Worm (Caenorhabditis elegans): Measurements from ENCODE around the gene H24K24.2.

The H24K24.2 gene

ce11 chrV:904232-904983, 13.2 kb upstream of the H24K24.2 start, which contains the start of gene trm-2A (continued):
- TF ChIP-seq dve-1 (tag; optimal IDR thresholded peaks at IDR 0.05; ENCODE audit: insufficient read depth) (peak; percentile 60), daf-16 (GFP tag; optimal IDR thresholded peaks at IDR 0.05) (no peak), daf-16 (tag; optimal IDR thresholded peaks at IDR 0.05) (peak; percentile 43), gei-8 (GFP tag; optimal IDR thresholded peaks at IDR 0.05) (no peak), R02D3.7 (tag; optimal IDR thresholded peaks at IDR 0.05) (no peak), ceh-62 (tag; optimal IDR thresholded peaks at IDR 0.05) (no peak), hif-1 (tag; optimal IDR thresholded peaks at IDR 0.05) (peak in 1 of 2 experiments; percentile 47), ZK546.5 (tag; optimal IDR thresholded peaks at IDR 0.05) (no peak), unc-62 (GFP tag; optimal IDR thresholded peaks at IDR 0.05 in 1 of 2) (no peak), unc-62 (tag; optimal IDR thresholded peaks at IDR 0.05) (no peak), nhr-42 (GFP tag; IDR thresholded peaks at IDR 0.05) (no peak), nhr-237 (tag; optimal IDR thresholded peaks at IDR 0.05) (no peak), fkh-10 (GFP tag; optimal IDR thresholded peaks at IDR 0.05) (no peak), mdl-1 (tag; optimal IDR thresholded peaks at IDR 0.05) (peak in 1 of 2 experiments; percentile 17), F26F4.8 (GFP tag; conservative IDR thresholded peaks at IDR 0.05) (no peak), nhr-77 (tag; optimal IDR thresholded peaks at IDR 0.05) (peak; percentile 44), zfp-3 (GFP tag; conservative IDR thresholded peaks at IDR 0.05) (no peak), mdt-29 (GFP tag; IDR thresholded peaks at IDR 0.05) (no peak), dmd-6 (GFP tag; IDR thresholded peaks at IDR 0.05) (peak; percentile 43; the same call in 1 of the 2 replicates), duxl-1 (tag; optimal IDR thresholded peaks at IDR 0.05; ENCODE audit: poor library complexity) (peak; percentile 49), zip-11 (GFP tag; IDR thresholded peaks at IDR 0.05) (no peak), F44E2.7 (GFP tag; IDR thresholded peaks at IDR 0.05) (0 out of 2 replicates have a peak, but pooled peaks have one; percentile 15), D1046.2 (GFP tag; IDR thresholded peaks at IDR 0.05) (no peak), arid-1 (GFP tag; conservative IDR thresholded peaks at IDR 0.05) (no peak), aha-1 (tag) (peak; percentile 89), sdz-12 (GFP tag; optimal IDR thresholded peaks at IDR 0.05) (no peak), ceh-44 (GFP tag; IDR thresholded peaks at IDR 0.05) (no peak), F37D6.2 (tag; optimal IDR thresholded peaks at IDR 0.05) (no peak), dpl-1 (GFP tag; optimal IDR thresholded peaks at IDR 0.05) (peak; percentile 95), ztf-11 (tag; optimal IDR thresholded peaks at IDR 0.05) (no peak), daf-19 (GFP tag; conservative IDR thresholded peaks at IDR 0.05) (no peak), nhr-28 (tag; optimal IDR thresholded peaks at IDR 0.05) (peak; percentile 67), T26A8.4 (GFP tag; IDR thresholded peaks at IDR 0.05) (no peak), pqm-1 (tag; optimal IDR thresholded peaks at IDR 0.05) (no peak), ceh-82 (tag; optimal IDR thresholded peaks at IDR 0.05) (no peak), dmd-9 (GFP tag; IDR thresholded peaks at IDR 0.05) (no peak), ceh-20 (GFP tag; IDR thresholded peaks at IDR 0.05) (no peak), attf-4 (tag; optimal IDR thresholded peaks at IDR 0.05) (no peak), nhr-102 (tag; optimal IDR thresholded peaks at IDR 0.05) (peak; percentile 6), jun-1 (tag; optimal IDR thresholded peaks at IDR 0.05) (no peak), spr-1 (tag; optimal IDR thresholded peaks at IDR 0.05) (no peak), unc-39 (tag; optimal IDR thresholded peaks at IDR 0.05) (no peak), saeg-2 (GFP tag; IDR thresholded peaks at IDR 0.05) (no peak), vab-7 (GFP tag; IDR thresholded peaks at IDR 0.05) (no peak), nhr-25 (tag; optimal IDR thresholded peaks at IDR 0.05; ENCODE audit: borderline replicate concordance, insufficient read depth) (no peak), fos-1 (tag; optimal IDR thresholded peaks at IDR 0.05) (no peak), lir-3 (tag; optimal IDR thresholded peaks at IDR 0.05) (no peak), Y48G9A.11 (GFP tag; IDR thresholded peaks at IDR 0.05) (no peak), nhr-11 (tag; optimal IDR thresholded peaks at IDR 0.05) (peak; percentile 27), ceh-28 (tag; optimal IDR thresholded peaks at IDR 0.05) (no peak), hlh-30 (tag; optimal IDR thresholded peaks at IDR 0.05; ENCODE audit: insufficient read depth) (peak; percentile 76)

All from whole organism, L4 larva.